Fruit fly (Drosophila melanogaster): Measurements from ENCODE around the gene CCDC53.

CCDC53 gene

DNA sequence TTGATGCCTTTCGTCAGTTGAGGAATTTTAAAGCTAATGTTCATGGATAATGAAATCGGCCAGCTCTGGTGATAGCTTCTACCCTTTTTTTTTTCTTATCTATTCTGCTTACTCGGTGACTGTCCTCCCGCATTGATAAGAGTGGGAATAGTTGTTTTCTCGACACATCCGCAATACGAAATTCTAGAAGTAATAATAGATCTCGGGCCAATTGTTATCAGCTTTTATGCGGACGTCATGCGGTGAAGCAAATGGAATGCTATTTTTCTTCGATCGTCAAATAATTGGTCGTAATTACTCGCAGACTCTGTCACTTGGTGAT is 46.5 kb downstream of the CCDC53 start:
- TF ChIP-seq CG6276 (GFP tag; optimal IDR thresholded peaks at IDR 0.05): no peak
- no peak for TF ChIP-seq Eip75B (GFP tag; optimal IDR thresholded peaks at IDR 0.05)
- TF ChIP-seq Hr4 (GFP tag; optimal IDR thresholded peaks at IDR 0.05): no peak
- TF ChIP-seq salr (GFP tag; optimal IDR thresholded peaks at IDR 0.05): no peak
- TF ChIP-seq vri (GFP tag; optimal IDR thresholded peaks at IDR 0.05): no peak
- TF ChIP-seq ss (GFP tag; optimal IDR thresholded peaks at IDR 0.05): no peak
- TF ChIP-seq CG16779 (tag; optimal IDR thresholded peaks at IDR 0.05): no peak
- TF ChIP-seq CG3919 (GFP tag; optimal IDR thresholded peaks at IDR 0.05): no peak
- TF ChIP-seq Hr39 (GFP tag; optimal IDR thresholded peaks at IDR 0.05): no peak
- TF ChIP-seq CG1621 (tag; optimal IDR thresholded peaks at IDR 0.05): no peak
- no peak for TF ChIP-seq pdm3 (GFP tag; optimal IDR thresholded peaks at IDR 0.05)
- TF ChIP-seq CG7368 (GFP tag; optimal IDR thresholded peaks at IDR 0.05): no peak
- no peak for TF ChIP-seq CG11294 (GFP tag; IDR thresholded peaks at IDR 0.05)

DNA sequence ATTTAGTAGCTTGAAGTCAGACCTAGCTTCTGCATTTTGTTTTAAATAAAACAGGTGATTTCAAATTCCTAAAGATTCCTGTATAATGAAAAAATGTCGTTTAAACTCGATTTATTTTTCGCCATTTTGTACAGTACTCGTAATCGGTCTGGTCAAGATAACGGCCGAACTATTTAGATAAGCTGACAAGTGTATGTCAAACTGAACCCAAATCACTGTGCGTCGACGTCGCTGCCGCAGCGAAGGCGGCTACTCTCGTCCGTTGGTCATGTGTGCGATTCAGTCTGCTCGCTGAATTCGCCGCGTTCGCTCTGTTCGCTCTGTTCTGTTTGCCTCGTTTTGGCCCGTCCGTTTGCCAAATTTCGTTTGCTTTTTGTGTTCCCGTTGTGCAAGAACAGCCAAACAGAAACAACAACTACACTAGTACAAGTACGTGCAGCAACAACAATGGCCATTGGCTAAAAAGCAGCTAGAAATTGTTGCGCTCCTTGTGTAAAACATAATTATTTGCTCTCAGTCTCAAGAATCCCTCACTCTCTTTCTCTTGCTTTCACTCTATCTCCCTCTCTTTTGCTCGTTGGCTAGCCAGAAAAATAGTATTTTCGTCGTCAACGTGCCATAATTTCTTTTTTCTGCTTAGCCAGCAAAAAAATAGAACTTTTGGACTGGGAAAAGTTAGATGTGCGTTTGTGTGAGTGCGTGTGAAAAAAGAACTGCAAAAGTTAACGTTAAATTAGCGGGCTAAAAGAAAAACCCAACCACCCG is 47.3 kb downstream of the CCDC53 start:
- TF ChIP-seq Sox14 (GFP tag; optimal IDR thresholded peaks at IDR 0.05): peak; percentile 1
- TF ChIP-seq CG6276 (GFP tag; optimal IDR thresholded peaks at IDR 0.05): peak; percentile 33
- peak; percentile 55 for TF ChIP-seq esn (GFP tag; optimal IDR thresholded peaks at IDR 0.05)
- TF ChIP-seq acj6 (GFP tag; optimal IDR thresholded peaks at IDR 0.05): peak; percentile 22
- peak; percentile 24 for TF ChIP-seq Smox (GFP tag; optimal IDR thresholded peaks at IDR 0.05)
- TF ChIP-seq CG10631 (GFP tag; optimal IDR thresholded peaks at IDR 0.05): no peak
- TF ChIP-seq CG11902 (GFP tag; optimal IDR thresholded peaks at IDR 0.05): no peak
- peak; percentile 54 for TF ChIP-seq Hr4 (GFP tag; optimal IDR thresholded peaks at IDR 0.05)
- peak; percentile 31 for TF ChIP-seq net (GFP tag; optimal IDR thresholded peaks at IDR 0.05)
- TF ChIP-seq svp (GFP tag): peak; percentile 77
- TF ChIP-seq CG32006 (GFP tag; optimal IDR thresholded peaks at IDR 0.05): peak; percentile 62
- peak; percentile 17 for TF ChIP-seq CG8632 (GFP tag; optimal IDR thresholded peaks at IDR 0.05)
- peak; percentile 38 for TF ChIP-seq Eip75B (GFP tag; optimal IDR thresholded peaks at IDR 0.05)
- no peak for TF ChIP-seq CG11294 (GFP tag; IDR thresholded peaks at IDR 0.05)
- 0 out of 2 replicates have a peak, but pooled peaks have one; percentile 14 for TF ChIP-seq CG15336 (GFP tag; IDR thresholded peaks at IDR 0.05)
- TF ChIP-seq Eip78C (GFP tag): peak; percentile 67
- TF ChIP-seq Hr39 (GFP tag; optimal IDR thresholded peaks at IDR 0.05): peak; percentile 14
- TF ChIP-seq Lpt (GFP tag; optimal IDR thresholded peaks at IDR 0.05): no peak
- no peak for TF ChIP-seq cyc (GFP tag; optimal IDR thresholded peaks at IDR 0.05)
- TF ChIP-seq Sox15 (GFP tag; optimal IDR thresholded peaks at IDR 0.05): no peak
- peak; percentile 26 for TF ChIP-seq pdm3 (GFP tag; optimal IDR thresholded peaks at IDR 0.05)
- TF ChIP-seq lz (GFP tag; optimal IDR thresholded peaks at IDR 0.05): peak; percentile 20
- no peak for TF ChIP-seq CG11762 (GFP tag; optimal IDR thresholded peaks at IDR 0.05; ENCODE audit: insufficient read depth)
- peak; percentile 29 for TF ChIP-seq CG34406 (GFP tag; optimal IDR thresholded peaks at IDR 0.05)
- no peak for TF ChIP-seq Ets96B (tag; optimal IDR thresholded peaks at IDR 0.05)
- TF ChIP-seq fkh (GFP tag; optimal IDR thresholded peaks at IDR 0.05): peak; percentile 11
- TF ChIP-seq CG3919 (GFP tag; optimal IDR thresholded peaks at IDR 0.05): peak; percentile 31
- no peak for TF ChIP-seq CG16779 (tag; optimal IDR thresholded peaks at IDR 0.05)
- peak; percentile 29 for TF ChIP-seq topi (GFP tag; optimal IDR thresholded peaks at IDR 0.05)
- TF ChIP-seq CG31627 (GFP tag; optimal IDR thresholded peaks at IDR 0.05): peak; percentile 29
- peak; percentile 30 for TF ChIP-seq achi (GFP tag; optimal IDR thresholded peaks at IDR 0.05)
- no peak for TF ChIP-seq CG9139 (GFP tag; optimal IDR thresholded peaks at IDR 0.05)
- peak; percentile 49 for TF ChIP-seq vri (GFP tag; optimal IDR thresholded peaks at IDR 0.05)
- peak; percentile 15 for TF ChIP-seq OdsH (GFP tag; optimal IDR thresholded peaks at IDR 0.05)
- no peak for TF ChIP-seq CG6808 (GFP tag; optimal IDR thresholded peaks at IDR 0.05)
- TF ChIP-seq salr (GFP tag; optimal IDR thresholded peaks at IDR 0.05): peak in 1 of 2 experiments; percentile 3
- no peak for TF ChIP-seq CG3032 (tag; optimal IDR thresholded peaks at IDR 0.05)
- TF ChIP-seq eg (GFP tag; IDR thresholded peaks at IDR 0.05): peak; percentile 33; the same call in 1 of the 3 replicates
- no peak for TF ChIP-seq ss (GFP tag; optimal IDR thresholded peaks at IDR 0.05)
- TF ChIP-seq CG4318 (GFP tag; optimal IDR thresholded peaks at IDR 0.05): peak; percentile 4
- no peak for TF ChIP-seq CG1621 (tag; optimal IDR thresholded peaks at IDR 0.05)
- TF ChIP-seq dac (GFP tag; optimal IDR thresholded peaks at IDR 0.05): no peak
- TF ChIP-seq Sox102F (GFP tag; optimal IDR thresholded peaks at IDR 0.05): peak; percentile 44
- peak; percentile 55; the same call in 2 of the 3 replicates for TF ChIP-seq CG6163 (GFP tag; IDR thresholded peaks at IDR 0.05)
- TF ChIP-seq Ets21C (GFP tag; optimal IDR thresholded peaks at IDR 0.05): no peak
- no peak for TF ChIP-seq Blimp-1 (GFP tag; optimal IDR thresholded peaks at IDR 0.05)
